Worm (Caenorhabditis elegans) whole organism, late embryonic: ENCODE data around the gene T16H12.3.

ENCODE experiments used
- K02D7.2 ChIP-seq: sonication (generic microtip); optimal IDR thresholded peaks from 2 replicates; lab custom pipeline; 2017; ENCODE audit warnings: mild to moderate bottlenecking, missing genetic modification characterization, missing compliant biosample characterization
- K09A11.1 ChIP-seq: sonication (generic microtip); optimal IDR thresholded peaks from 2 replicates; lab custom pipeline; 2017; ENCODE audit warnings: antibody characterized with exemption, mild to moderate bottlenecking, missing genetic modification characterization, missing compliant biosample characterization; ENCODE audit not compliant: insufficient read depth
- T23F11.4 ChIP-seq: fragments of 200-800 bp; sonication (Bioruptor generic); optimal IDR thresholded peaks from 2 replicates; lab custom pipeline; 2018; ENCODE audit warnings: mild to moderate bottlenecking, missing genetic modification characterization, missing compliant biosample characterization
- Y22D7AL.16 ChIP-seq: sonication (generic microtip); optimal IDR thresholded peaks from 2 replicates; lab custom pipeline; 2016; ENCODE audit warnings: missing genetic modification characterization, missing compliant biosample characterization
- ceh-2 ChIP-seq: sonication (generic microtip); optimal IDR thresholded peaks from 2 replicates; lab custom pipeline; 2016; ENCODE audit warnings: missing genotype, missing genetic modification characterization, missing compliant biosample characterization
- ceh-22 ChIP-seq: sonication (generic microtip); optimal IDR thresholded peaks from 2 replicates; lab custom pipeline; 2017; ENCODE audit warnings: missing biosample characterization, missing genetic modification characterization
- ceh-34 ChIP-seq: sonication (generic microtip); optimal IDR thresholded peaks from 2 replicates; lab custom pipeline; 2016; ENCODE audit warnings: mild to moderate bottlenecking, missing genetic modification characterization, missing compliant biosample characterization
- ceh-9 ChIP-seq: sonication (generic microtip); optimal IDR thresholded peaks from 2 replicates; lab custom pipeline; 2016; ENCODE audit warnings: mild to moderate bottlenecking, missing genetic modification characterization, inconsistent platforms, missing compliant biosample characterization
- che-1 ChIP-seq: sonication (generic microtip); optimal IDR thresholded peaks from 2 replicates; lab custom pipeline; 2016; ENCODE audit warnings: mild to moderate bottlenecking, missing genetic modification characterization, missing compliant biosample characterization
- dve-1 ChIP-seq: sonication (generic microtip); optimal IDR thresholded peaks from 2 replicates; lab custom pipeline; 2017; ENCODE audit warnings: antibody characterized with exemption, mild to moderate bottlenecking, missing genetic modification characterization, missing compliant biosample characterization
- ets-4 ChIP-seq: sonication (generic microtip); optimal IDR thresholded peaks from 2 replicates; lab custom pipeline; 2016; ENCODE audit warnings: missing genetic modification characterization, missing compliant biosample characterization
- fax-1 ChIP-seq: sonication (generic microtip); optimal IDR thresholded peaks from 2 replicates; lab custom pipeline; 2016; ENCODE audit warnings: missing genotype, missing genetic modification characterization, missing compliant biosample characterization
- fkh-6 ChIP-seq: sonication (generic microtip); optimal IDR thresholded peaks from 2 replicates; lab custom pipeline; 2016; ENCODE audit warnings: missing genetic modification characterization, missing compliant biosample characterization
- nfya-1 ChIP-seq: sonication (generic microtip); optimal IDR thresholded peaks from 2 replicates; lab custom pipeline; 2017; ENCODE audit warnings: missing genetic modification characterization, mild to moderate bottlenecking, missing compliant biosample characterization, antibody characterized with exemption, moderate library complexity
- pha-2 ChIP-seq: sonication (generic microtip); optimal IDR thresholded peaks from 2 replicates; lab custom pipeline; 2017; ENCODE audit warnings: mild to moderate bottlenecking, missing genetic modification characterization, missing compliant biosample characterization
- pros-1 ChIP-seq: fragments of 150-350 bp; optimal IDR thresholded peaks from 2 replicates; lab custom pipeline; 2014; ENCODE audit warnings: missing biosample characterization, missing genetic modification reagents, missing genetic modification characterization
- sox-4 ChIP-seq: sonication (generic microtip); optimal IDR thresholded peaks from 2 replicates; lab custom pipeline; 2017; ENCODE audit warnings: mild to moderate bottlenecking, missing genetic modification characterization, inconsistent platforms, missing compliant biosample characterization
- tbx-7 ChIP-seq: sonication (generic microtip); optimal IDR thresholded peaks from 2 replicates; lab custom pipeline; 2016; ENCODE audit warnings: missing genotype, missing genetic modification characterization, missing compliant biosample characterization
- unc-3 ChIP-seq, 2 experiments: fragments of 200-800 bp in 1 of 2; sonication (Bioruptor generic) in 1 of 2; sonication (generic microtip) in 1 of 2; conservative IDR thresholded peaks in 1 of 2; optimal IDR thresholded peaks in 1 of 2; 2 replicates each; pipeline versions ENCODE4 v1.3.6 to Lab custom; 2016 to 2022; ENCODE audit warnings: missing compliant biosample characterization in 2 of 2, missing genetic modification characterization in 2 of 2, missing genetic modification reagents in 1 of 2
- unc-55 ChIP-seq: sonication (generic microtip); optimal IDR thresholded peaks from 2 replicates; lab custom pipeline; 2017; ENCODE audit warnings: missing biosample characterization, missing genetic modification reagents, missing genetic modification characterization

T16H12.3 gene

DNA sequence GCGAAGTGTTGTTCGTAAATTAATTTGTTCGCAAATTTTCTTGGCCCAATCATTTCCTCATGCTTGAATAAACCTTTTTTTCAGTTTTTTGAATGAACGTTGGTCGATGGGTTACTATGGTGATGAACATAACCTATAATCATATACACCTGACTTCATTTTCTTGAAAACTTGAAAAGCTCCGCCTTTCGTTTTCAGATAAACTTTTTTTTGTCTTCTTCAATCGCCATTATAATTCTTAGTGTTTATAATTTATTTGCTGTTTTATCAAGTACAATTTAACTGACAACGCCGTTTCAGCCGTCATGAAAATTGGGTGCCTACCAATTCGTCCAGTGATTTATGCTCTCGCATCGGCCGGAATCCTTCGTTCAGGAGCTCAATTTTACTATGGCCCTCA, 45.9 kb downstream of the T16H12.3 start, which contains the start of gene M04D8.7:
Gene M04D8.7, plus strand, starts transcription at position 301 of the 400 bp plus-strand sequence.
- TF ChIP-seq ets-4 (tag; lab: Kevin White, UChicago) (no peak), fkh-6 (no peak), pros-1 (tag; lab: Kevin White, UChicago) (no peak), pha-2 (tag; lab: Kevin White, UChicago) (no peak), fax-1 (tag; lab: Kevin White, UChicago) (no peak), ceh-22 (no peak), K02D7.2 (tag; lab: Kevin White, UChicago) (no peak), tbx-7 (no peak), K09A11.1 (tag; lab: Kevin White, UChicago) (no peak), T23F11.4 (GFP tag; lab: Kevin White, UChicago) (no peak), unc-3 (GFP tag; conservative IDR thresholded peaks at IDR 0.05; lab: Robert Waterston, UW) (no peak), unc-3 (tag; optimal IDR thresholded peaks at IDR 0.05; lab: Kevin White, UChicago) (no peak), ceh-34 (tag; lab: Kevin White, UChicago) (no peak)

DNA sequence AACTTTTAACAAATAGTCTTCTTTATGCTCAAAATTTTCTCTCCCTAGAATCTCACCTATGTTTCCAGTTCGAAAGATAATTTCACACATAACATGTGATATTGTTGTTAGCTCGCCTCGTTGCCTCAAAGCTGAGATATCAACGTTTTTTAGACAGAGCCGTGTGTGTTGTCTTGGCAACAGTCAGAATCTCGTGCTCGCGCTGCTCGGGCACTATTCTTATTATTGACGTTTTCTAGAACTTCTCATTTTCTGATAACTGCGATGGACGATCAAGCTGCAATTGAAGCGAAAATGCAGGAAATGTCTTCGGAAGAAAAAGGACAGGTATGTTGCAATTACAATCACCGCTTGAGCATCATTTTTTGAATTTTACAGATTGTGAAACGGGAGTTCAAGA, 47.3 kb downstream of the T16H12.3 start, which contains the start of gene xbx-3:
Gene xbx-3, plus strand, starts transcription at position 163 of the 400 bp plus-strand sequence.
- no peak for TF ChIP-seq ceh-2 (tag; lab: Kevin White, UChicago)
- no peak for TF ChIP-seq ceh-9

DNA sequence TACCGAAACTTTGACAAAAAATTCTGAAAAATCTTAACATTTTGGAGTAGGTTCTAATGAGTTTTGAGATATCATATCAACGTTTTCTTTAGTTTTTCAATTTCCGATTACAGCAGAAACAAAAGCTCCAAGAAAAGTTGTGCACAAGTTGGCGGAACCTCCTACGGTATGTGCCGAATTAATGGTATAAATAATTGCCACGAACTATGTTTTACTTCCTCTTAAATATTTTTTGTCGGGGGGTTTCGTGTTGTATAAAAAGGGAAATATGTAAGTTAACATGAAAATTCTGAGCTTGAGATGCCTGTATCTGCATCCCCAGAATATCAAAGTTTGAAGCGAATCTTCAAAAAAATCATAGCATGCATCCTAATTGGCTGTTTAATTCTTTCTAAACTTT, 49.2 kb downstream of the T16H12.3 start, which contains the start of gene M04D8.8:
Gene M04D8.8, plus strand, starts transcription at position 301 of the 400 bp plus-strand sequence.
- TF ChIP-seq unc-55 (GFP tag; lab: Kevin White, UChicago) (no peak), che-1 (tag; lab: Kevin White, UChicago) (no peak), sox-4 (no peak), nfya-1 (no peak)

DNA sequence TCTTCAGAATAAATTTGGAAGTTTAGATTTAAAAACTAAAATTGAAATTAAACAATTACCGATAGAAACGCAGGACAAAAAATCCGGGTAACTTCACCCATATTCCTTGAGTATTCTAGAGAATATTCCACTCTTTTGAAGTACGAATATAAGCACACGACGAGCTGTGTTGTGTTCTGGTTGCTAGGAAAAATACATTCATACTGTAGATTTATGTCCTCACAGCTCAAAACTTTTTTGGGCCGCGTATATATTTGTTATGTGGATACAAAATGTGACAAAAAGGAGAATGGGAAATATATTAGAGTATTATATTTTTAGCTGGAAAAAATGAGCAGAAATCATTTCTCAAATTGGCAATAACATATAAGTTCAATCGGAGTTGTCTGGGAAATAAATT, 49.9 kb downstream of the T16H12.3 start, which contains the start of gene M04D8.5:
Gene M04D8.5, minus strand, starts transcription at position 101 of the 400 bp plus-strand sequence.
- TF ChIP-seq Y22D7AL.16 (tag; lab: Kevin White, UChicago) (no peak), dve-1 (no peak)
